Worm (Caenorhabditis elegans) whole organism, late embryonic: ENCODE results near the gene F27D9.7.

Experiments used
- dmd-4 ChIP-seq: sonication (generic microtip); optimal IDR thresholded peaks from 2 replicates; lab custom pipeline; 2016; ENCODE audit warnings: borderline replicate concordance, missing genetic modification characterization, missing compliant biosample characterization
- npax-4 ChIP-seq: sonication (generic microtip); optimal IDR thresholded peaks from 2 replicates; lab custom pipeline; 2016; ENCODE audit warnings: missing genetic modification characterization, missing compliant biosample characterization
- ttx-3 ChIP-seq: sonication (generic microtip); optimal IDR thresholded peaks from 2 replicates; lab custom pipeline; 2016; ENCODE audit warnings: missing genetic modification reagents, missing genetic modification characterization, missing compliant biosample characterization

- no peak for TF ChIP-seq npax-4
- TF ChIP-seq ttx-3 (tag; lab: Kevin White, UChicago), result no peak
- no peak for TF ChIP-seq dmd-4 (tag; lab: Kevin White, UChicago)
Observed at ce11 chrX:7661628-7662027, 8.9 kb downstream of the F27D9.7 start.
